Fruit fly (Drosophila melanogaster) whole organism, embryonic: Measurements from ENCODE around the gene RpL23A.

Experiments
- Ada2b ChIP-seq: fragments of 200-800 bp; sonication (Bioruptor generic); IDR thresholded peaks from 2 replicates; pipeline ENCODE4 v1.3.6; 2022; ENCODE audit warnings: missing biosample characterization, missing genetic modification characterization
- Adf1 ChIP-seq: fragments of 200-800 bp; sonication (Bioruptor generic); IDR thresholded peaks from 2 replicates; pipeline ENCODE4 v1.3.6; 2022; ENCODE audit warnings: missing biosample characterization, missing genetic modification characterization
- CG10274 ChIP-seq: fragments of 200-800 bp; sonication (Bioruptor generic); optimal IDR thresholded peaks from 3 replicates; lab custom pipeline; 2017; ENCODE audit warnings: missing biosample characterization, mild to moderate bottlenecking, missing genetic modification characterization
- CG10462 ChIP-seq: fragments of 200-800 bp; sonication (Bioruptor generic); optimal IDR thresholded peaks from 2 replicates; lab custom pipeline; 2016; ENCODE audit warnings: missing biosample characterization, missing genetic modification characterization
- CG10543 ChIP-seq: fragments of 200-800 bp; sonication (Bioruptor generic); optimal IDR thresholded peaks from 3 replicates; lab custom pipeline; 2017; ENCODE audit warnings: missing biosample characterization, mild to moderate bottlenecking, missing genetic modification characterization, moderate library complexity
- CG11723 ChIP-seq: fragments of 200-800 bp; sonication (Bioruptor generic); optimal IDR thresholded peaks from 2 replicates; lab custom pipeline; 2017; ENCODE audit warnings: missing biosample characterization, mild to moderate bottlenecking, missing genetic modification characterization
- CG12155 ChIP-seq: fragments of 200-800 bp; sonication (Bioruptor generic); optimal IDR thresholded peaks from 3 replicates; lab custom pipeline; 2016; ENCODE audit warnings: missing biosample characterization, missing genetic modification characterization
- CG12219 ChIP-seq: fragments of 200-800 bp; sonication (Bioruptor generic); optimal IDR thresholded peaks from 3 replicates; lab custom pipeline; 2018; ENCODE audit warnings: missing biosample characterization, mild to moderate bottlenecking, missing genetic modification characterization
- CG12391 ChIP-seq: fragments of 200-800 bp; sonication (Bioruptor generic); optimal IDR thresholded peaks from 3 replicates; lab custom pipeline; 2018; ENCODE audit warnings: missing biosample characterization, mild to moderate bottlenecking, missing genetic modification characterization, moderate library complexity
- CG13287 ChIP-seq: fragments of 200-800 bp; sonication (Bioruptor generic); IDR thresholded peaks from 2 replicates; pipeline ENCODE4 v1.3.6; 2022; ENCODE audit warnings: missing biosample characterization, missing genetic modification characterization; ENCODE audit not compliant: partially characterized antibody
- CG13424 ChIP-seq: fragments of 200-800 bp; sonication (Bioruptor generic); optimal IDR thresholded peaks from 2 replicates; lab custom pipeline; 2019; ENCODE audit warnings: missing biosample characterization, mild to moderate bottlenecking, missing genetic modification characterization, moderate library complexity
- CG13624 ChIP-seq: fragments of 200-800 bp; sonication (Bioruptor generic); optimal IDR thresholded peaks from 2 replicates; lab custom pipeline; 2016; ENCODE audit warnings: missing biosample characterization, missing genetic modification characterization
- CG13775 ChIP-seq: fragments of 200-800 bp; sonication (Bioruptor generic); optimal IDR thresholded peaks from 3 replicates; lab custom pipeline; 2017; ENCODE audit warnings: missing biosample characterization, mild to moderate bottlenecking, missing genetic modification characterization
- CG15073 ChIP-seq: fragments of 200-800 bp; sonication (Bioruptor generic); optimal IDR thresholded peaks from 2 replicates; lab custom pipeline; 2016; ENCODE audit warnings: missing biosample characterization, missing genetic modification characterization
- CG1529 ChIP-seq: fragments of 200-800 bp; sonication (Bioruptor generic); optimal IDR thresholded peaks from 3 replicates; lab custom pipeline; 2018; ENCODE audit warnings: missing biosample characterization, missing genetic modification characterization
- CG15479 ChIP-seq: fragments of 200-800 bp; sonication (Bioruptor generic); optimal IDR thresholded peaks from 3 replicates; lab custom pipeline; 2019; ENCODE audit warnings: missing biosample characterization, mild to moderate bottlenecking, missing genetic modification characterization, moderate library complexity
- CG17385 ChIP-seq: fragments of 200-800 bp; sonication (Bioruptor generic); optimal IDR thresholded peaks from 3 replicates; lab custom pipeline; 2018; ENCODE audit warnings: missing biosample characterization, mild to moderate bottlenecking, missing genetic modification characterization
- CG17612 ChIP-seq: fragments of 200-800 bp; sonication (Bioruptor generic); IDR thresholded peaks from 2 replicates; pipeline ENCODE4 v1.3.6; 2022; ENCODE audit warnings: missing biosample characterization, missing genetic modification characterization
- CG1832 ChIP-seq: fragments of 200-800 bp; sonication (Bioruptor generic); optimal IDR thresholded peaks from 2 replicates; lab custom pipeline; 2017; ENCODE audit warnings: missing biosample characterization, mild to moderate bottlenecking, missing genetic modification characterization, inconsistent platforms
- CG2889 ChIP-seq: fragments of 200-800 bp; sonication (Bioruptor generic); IDR thresholded peaks from 3 replicates; pipeline ENCODE4 v1.3.6; 2022; ENCODE audit warnings: missing biosample characterization, missing genetic modification characterization
- CG31365 ChIP-seq: fragments of 200-800 bp; sonication (Bioruptor generic); optimal IDR thresholded peaks from 2 replicates; lab custom pipeline; 2018; ENCODE audit warnings: missing biosample characterization, mild to moderate bottlenecking, missing genetic modification characterization
- CG34422 ChIP-seq: fragments of 200-800 bp; sonication (Bioruptor generic); IDR thresholded peaks from 3 replicates; pipeline ENCODE4 v1.3.6; 2022; ENCODE audit warnings: missing biosample characterization, missing genetic modification characterization
- CG4424 ChIP-seq: fragments of 200-800 bp; sonication (Bioruptor generic); optimal IDR thresholded peaks from 3 replicates; lab custom pipeline; 2016; ENCODE audit warnings: missing biosample characterization, missing genetic modification characterization
- CG4820 ChIP-seq: fragments of 200-800 bp; sonication (Bioruptor generic); optimal IDR thresholded peaks from 3 replicates; lab custom pipeline; 2016; ENCODE audit warnings: missing biosample characterization, missing genetic modification characterization
- CG4854 ChIP-seq: fragments of 200-800 bp; sonication (Bioruptor generic); optimal IDR thresholded peaks from 2 replicates; lab custom pipeline; 2016; ENCODE audit warnings: missing biosample characterization, missing genetic modification characterization, inconsistent platforms
- CG5953 ChIP-seq: fragments of 200-800 bp; sonication (Bioruptor generic); IDR thresholded peaks from 2 replicates; pipeline ENCODE4 v1.3.6; 2022; ENCODE audit warnings: missing biosample characterization, missing genetic modification characterization
- CG6254 ChIP-seq: fragments of 200-800 bp; sonication (Bioruptor generic); optimal IDR thresholded peaks from 3 replicates; lab custom pipeline; 2017; ENCODE audit warnings: mild to moderate bottlenecking, missing biosample characterization, missing genetic modification reagents, missing genetic modification characterization
- CG6272 ChIP-seq: fragments of 200-800 bp; sonication (Bioruptor generic); IDR thresholded peaks from 2 replicates; pipeline ENCODE4 v1.3.6; 2022; ENCODE audit warnings: missing biosample characterization, missing genetic modification characterization
- CG7372 ChIP-seq: fragments of 200-800 bp; sonication (Bioruptor generic); IDR thresholded peaks from 2 replicates; pipeline ENCODE4 v1.3.6; 2022; ENCODE audit warnings: missing biosample characterization, missing genetic modification characterization
- CG7786 ChIP-seq: fragments of 200-800 bp; sonication (Bioruptor generic); optimal IDR thresholded peaks from 2 replicates; lab custom pipeline; 2016; ENCODE audit warnings: missing biosample characterization, missing genetic modification characterization
- CG8765 ChIP-seq: fragments of 200-800 bp; sonication (Bioruptor generic); IDR thresholded peaks from 2 replicates; pipeline ENCODE4 v1.3.6; 2022; ENCODE audit warnings: missing biosample characterization, missing genetic modification characterization
- CG9876 ChIP-seq: fragments of 200-800 bp; sonication (Bioruptor generic); optimal IDR thresholded peaks from 2 replicates; lab custom pipeline; 2016; ENCODE audit warnings: missing biosample characterization, missing genetic modification characterization
- HLH4C ChIP-seq: fragments of 200-800 bp; sonication (Bioruptor generic); IDR thresholded peaks from 3 replicates; pipeline ENCODE4 v1.3.6; 2022; ENCODE audit warnings: missing biosample characterization, missing genetic modification characterization; ENCODE audit not compliant: partially characterized antibody
- HmgZ ChIP-seq: fragments of 200-800 bp; sonication (Bioruptor generic); optimal IDR thresholded peaks from 2 replicates; lab custom pipeline; 2018; ENCODE audit warnings: missing biosample characterization, mild to moderate bottlenecking, missing genetic modification characterization
- Med ChIP-seq: fragments of 200-800 bp; sonication (Bioruptor generic); peaks from one replicate; lab custom pipeline; 2016; ENCODE audit warnings: missing biosample characterization, missing genetic modification characterization, mild to moderate bottlenecking, inconsistent platforms, moderate library complexity
- Sry-β ChIP-seq: fragments of 200-800 bp; sonication (Bioruptor generic); optimal IDR thresholded peaks from 2 replicates; lab custom pipeline; 2018; ENCODE audit warnings: missing biosample characterization, mild to moderate bottlenecking, missing genetic modification characterization, moderate library complexity
- Vsx1 ChIP-seq: fragments of 200-800 bp; sonication (Bioruptor generic); optimal IDR thresholded peaks from 2 replicates; lab custom pipeline; 2017; ENCODE audit warnings: missing biosample characterization, mild to moderate bottlenecking, missing genetic modification characterization, missing genetic modification reagents
- ara ChIP-seq: fragments of 200-800 bp; sonication (Bioruptor generic); IDR thresholded peaks from 2 replicates; pipeline ENCODE4 v1.3.6; 2022; ENCODE audit warnings: missing biosample characterization, missing genetic modification characterization
- cad ChIP-seq: fragments of >200 bp; optimal IDR thresholded peaks from 2 replicates; lab custom pipeline; 2017; ENCODE audit warnings: missing biosample characterization, missing genetic modification characterization
- crc ChIP-seq: fragments of 200-800 bp; sonication (Bioruptor generic); optimal IDR thresholded peaks from 2 replicates; lab custom pipeline; 2016; ENCODE audit warnings: missing biosample characterization, missing genetic modification characterization
- crp ChIP-seq, 2 experiments: fragments of 200-800 bp; sonication (Bioruptor generic); optimal IDR thresholded peaks; 2 replicates in 1 of 2; 3 replicates in 1 of 2; lab custom pipeline; 2017; ENCODE audit warnings: missing biosample characterization in 2 of 2, missing genetic modification characterization in 2 of 2, mild to moderate bottlenecking in 1 of 2, moderate library complexity in 1 of 2
- cwo ChIP-seq: fragments of 200-800 bp; sonication (Bioruptor generic); optimal IDR thresholded peaks from 3 replicates; lab custom pipeline; 2017; ENCODE audit warnings: missing biosample characterization, missing genetic modification characterization, mild to moderate bottlenecking, moderate library complexity, missing genetic modification reagents
- ems ChIP-seq: fragments of 200-800 bp; sonication (Bioruptor generic); optimal IDR thresholded peaks from 3 replicates; lab custom pipeline; 2016; ENCODE audit warnings: missing biosample characterization, missing genetic modification characterization
- fd64A ChIP-seq: fragments of 200-800 bp; sonication (Bioruptor generic); optimal IDR thresholded peaks from 3 replicates; lab custom pipeline; 2018; ENCODE audit warnings: missing biosample characterization, mild to moderate bottlenecking, missing genetic modification characterization
- gce ChIP-seq: fragments of 200-800 bp; sonication (Bioruptor generic); IDR thresholded peaks from 3 replicates; pipeline ENCODE4 v1.3.6; 2022; ENCODE audit warnings: missing biosample characterization, missing genetic modification characterization
- klu ChIP-seq: fragments of 200-800 bp; sonication (Bioruptor generic); IDR thresholded peaks from 2 replicates; pipeline ENCODE4 v1.3.6; 2022; ENCODE audit warnings: missing biosample characterization, missing genetic modification characterization
- odd ChIP-seq: fragments of 200-800 bp; sonication (Bioruptor generic); optimal IDR thresholded peaks from 2 replicates; lab custom pipeline; 2017; ENCODE audit warnings: missing biosample characterization, mild to moderate bottlenecking, missing genetic modification characterization
- slbo ChIP-seq: fragments of 200-800 bp; sonication (Bioruptor generic); IDR thresholded peaks from 2 replicates; pipeline ENCODE4 v1.3.6; 2022; ENCODE audit warnings: missing biosample characterization, missing genetic modification characterization
- tap ChIP-seq: fragments of 200-800 bp; optimal IDR thresholded peaks from 3 replicates; lab custom pipeline; 2019; ENCODE audit warnings: missing biosample characterization, mild to moderate bottlenecking, missing genetic modification characterization, moderate library complexity
- unc-4 ChIP-seq: fragments of 200-800 bp; sonication (Bioruptor generic); IDR thresholded peaks from 2 replicates; pipeline ENCODE4 v1.3.6; 2022; ENCODE audit warnings: missing biosample characterization, missing genetic modification characterization; ENCODE audit not compliant: partially characterized antibody
- vvl ChIP-seq: fragments of 200-800 bp; sonication (Bioruptor generic); IDR thresholded peaks from 2 replicates; pipeline ENCODE4 v1.3.6; 2022; ENCODE audit warnings: missing biosample characterization, missing genetic modification characterization

RpL23A gene

DNA sequence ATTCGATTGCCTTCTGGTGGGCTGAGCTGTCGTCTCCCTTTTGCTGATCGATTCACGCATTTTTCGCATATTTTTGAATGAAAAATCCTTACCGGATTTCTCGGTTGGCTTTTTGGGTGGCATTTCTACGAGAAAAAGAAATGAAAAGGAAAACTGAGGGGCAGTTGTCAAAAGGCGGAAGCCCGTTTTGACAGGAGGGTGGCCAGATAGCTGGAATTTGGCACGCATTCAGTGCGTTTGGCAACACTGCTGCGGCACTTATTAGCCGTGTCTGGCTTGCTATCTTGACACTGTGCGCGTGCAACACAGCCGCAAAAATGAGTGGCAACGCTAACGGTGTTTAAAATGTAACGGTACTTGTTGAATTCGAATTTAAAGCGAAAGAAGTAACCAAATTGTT, at the start of gene RpL23A (continued):
- peak; percentile 85 for TF ChIP-seq CG2889 (GFP tag; lab: Robert Waterston, UW)
- peak; percentile 89 for TF ChIP-seq odd
- peak; percentile 91 for TF ChIP-seq CG12155
- TF ChIP-seq CG10462, result peak; percentile 88
- TF ChIP-seq CG7786 (GFP tag; lab: Kevin White, UChicago), result peak; percentile 95
- TF ChIP-seq gce, result peak; percentile 88
- TF ChIP-seq crp (GFP tag; optimal IDR thresholded peaks at IDR 0.05; lab: Kevin White, UChicago), result peak in 1 of 2 experiments; percentile 73
- TF ChIP-seq CG10543 (GFP tag; lab: Kevin White, UChicago), result peak; percentile 97
- TF ChIP-seq CG7372 (GFP tag; lab: Robert Waterston, UW), result peak; percentile 90
- peak; percentile 78 for TF ChIP-seq Adf1 (GFP tag; lab: Robert Waterston, UW)
- peak; percentile 42 for TF ChIP-seq CG15479 (GFP tag; lab: Kevin White, UChicago)
- TF ChIP-seq Ada2b (GFP tag; lab: Robert Waterston, UW), result peak; percentile 84
- peak; percentile 80 for TF ChIP-seq CG1529 (GFP tag; lab: Kevin White, UChicago)
- peak; percentile 96 for TF ChIP-seq CG4854 (GFP tag; lab: Kevin White, UChicago)
- peak; percentile 98 for TF ChIP-seq CG13775 (GFP tag; lab: Kevin White, UChicago)
- peak; percentile 22 for TF ChIP-seq CG15073 (GFP tag; lab: Kevin White, UChicago)
- TF ChIP-seq CG9876 (GFP tag; lab: Kevin White, UChicago), result peak; percentile 98
- peak; percentile 97 for TF ChIP-seq vvl (GFP tag; lab: Robert Waterston, UW)
- no peak for TF ChIP-seq CG1832 (GFP tag; lab: Kevin White, UChicago)
- peak; percentile 88 for TF ChIP-seq klu (GFP tag; lab: Robert Waterston, UW)
- TF ChIP-seq Vsx1 (GFP tag; lab: Kevin White, UChicago), result peak; percentile 98
- TF ChIP-seq CG13624 (GFP tag; lab: Kevin White, UChicago), result peak; percentile 98
- TF ChIP-seq CG11723, result peak; percentile 94
- TF ChIP-seq CG12219, result peak; percentile 88
- peak; percentile 93 for TF ChIP-seq CG34422 (GFP tag; lab: Robert Waterston, UW)
- peak; percentile 96 for TF ChIP-seq slbo (GFP tag; lab: Robert Waterston, UW)
- peak; percentile 91 for TF ChIP-seq CG6272 (GFP tag; lab: Robert Waterston, UW)
- peak; percentile 82 for TF ChIP-seq CG8765 (GFP tag; lab: Robert Waterston, UW)
- peak; percentile 75 for TF ChIP-seq tap (tag; lab: Kevin White, UChicago)
- no peak for TF ChIP-seq HLH4C (GFP tag; lab: Robert Waterston, UW)
- TF ChIP-seq cwo (GFP tag; lab: Kevin White, UChicago), result peak; percentile 82
- peak; percentile 95 for TF ChIP-seq crc (GFP tag; lab: Kevin White, UChicago)
- TF ChIP-seq ems (GFP tag; lab: Kevin White, UChicago), result peak; percentile 95
- TF ChIP-seq CG13287 (GFP tag; lab: Robert Waterston, UW), result peak; percentile 65
- TF ChIP-seq CG5953 (GFP tag; lab: Robert Waterston, UW), result peak; percentile 90
- peak; percentile 48 for TF ChIP-seq unc-4
- TF ChIP-seq CG31365 (tag; lab: Kevin White, UChicago), result peak; percentile 81
- peak; percentile 90 for TF ChIP-seq ara (GFP tag; lab: Robert Waterston, UW)
- peak; percentile 89 for TF ChIP-seq CG17385 (GFP tag; lab: Kevin White, UChicago)
- TF ChIP-seq Sry-β, result peak; percentile 52
- TF ChIP-seq cad (GFP tag; lab: Kevin White, UChicago), result no peak
- peak; percentile 100 for TF ChIP-seq Med (GFP tag; lab: Kevin White, UChicago)
- TF ChIP-seq HmgZ (tag; lab: Kevin White, UChicago), result peak; percentile 98
- peak; percentile 83 for TF ChIP-seq CG6254 (GFP tag; lab: Kevin White, UChicago)
- peak; percentile 89 for TF ChIP-seq CG10274 (GFP tag; lab: Kevin White, UChicago)
- peak; percentile 76; the same call in 1 of the 2 replicates for TF ChIP-seq CG17612 (GFP tag; lab: Robert Waterston, UW)
- TF ChIP-seq CG12391 (tag; lab: Kevin White, UChicago), result peak; percentile 95
- TF ChIP-seq CG13424, result peak; percentile 84
- TF ChIP-seq CG4424, result peak; percentile 93
- TF ChIP-seq CG4820 (GFP tag; lab: Kevin White, UChicago), result peak; percentile 90
- TF ChIP-seq fd64A, result peak; percentile 91
